Fruit fly (Drosophila melanogaster) whole organism, embryonic: ENCODE data around the gene Slu7.
A peak's percentile ranks its signal among the peaks of the same experiment; 100 is the strongest.

ENCODE experiments used
- B-H2 ChIP-seq: fragments of 200-800 bp; sonication (Bioruptor generic); optimal IDR thresholded peaks from 2 replicates; lab custom pipeline; 2018; ENCODE audit warnings: missing biosample characterization, mild to moderate bottlenecking, missing genetic modification characterization
- Bteb2 ChIP-seq: fragments of 200-800 bp; sonication (Bioruptor generic); optimal IDR thresholded peaks from 2 replicates; lab custom pipeline; 2016; ENCODE audit warnings: missing biosample characterization, missing genetic modification characterization
- CG10274 ChIP-seq: fragments of 200-800 bp; sonication (Bioruptor generic); optimal IDR thresholded peaks from 3 replicates; lab custom pipeline; 2017; ENCODE audit warnings: missing biosample characterization, mild to moderate bottlenecking, missing genetic modification characterization
- CG11093 ChIP-seq: fragments of 200-800 bp; sonication (Bioruptor generic); IDR thresholded peaks from 3 replicates; pipeline ENCODE4 v1.3.6; 2022; ENCODE audit warnings: missing biosample characterization, missing genetic modification characterization
- CG11696 ChIP-seq: fragments of 200-800 bp; sonication (Bioruptor generic); IDR thresholded peaks from 2 replicates; pipeline ENCODE4 v1.3.6; 2022; ENCODE audit warnings: missing biosample characterization, missing genetic modification characterization
- CG17361 ChIP-seq: fragments of 200-800 bp; sonication (Bioruptor generic); IDR thresholded peaks from 3 replicates; pipeline ENCODE4 v1.3.6; 2022; ENCODE audit warnings: missing biosample characterization, missing genetic modification characterization
- CG17912 ChIP-seq: fragments of 200-800 bp; sonication (Bioruptor generic); optimal IDR thresholded peaks from 2 replicates; lab custom pipeline; 2018; ENCODE audit warnings: missing biosample characterization, mild to moderate bottlenecking, missing genetic modification characterization
- CG18011 ChIP-seq: fragments of 200-800 bp; sonication (Bioruptor generic); optimal IDR thresholded peaks from 2 replicates; lab custom pipeline; 2017; ENCODE audit warnings: missing biosample characterization, missing genetic modification characterization, mild to moderate bottlenecking, moderate library complexity, missing genotype
- CG5245 ChIP-seq: fragments of 200-800 bp; sonication (Bioruptor generic); optimal IDR thresholded peaks from 3 replicates; lab custom pipeline; 2016; ENCODE audit warnings: missing biosample characterization, missing genetic modification characterization
- CG6765 ChIP-seq: fragments of 200-800 bp; sonication (Bioruptor generic); optimal IDR thresholded peaks from 3 replicates; lab custom pipeline; 2017; ENCODE audit warnings: missing biosample characterization, mild to moderate bottlenecking, missing genetic modification characterization
- CG6854 ChIP-seq: fragments of 200-800 bp; sonication (Bioruptor generic); optimal IDR thresholded peaks from 3 replicates; lab custom pipeline; 2017; ENCODE audit warnings: missing biosample characterization, mild to moderate bottlenecking, missing genetic modification characterization
- CG7963 ChIP-seq: fragments of 200-800 bp; sonication (Bioruptor generic); IDR thresholded peaks from 3 replicates; pipeline ENCODE4 v1.3.6; 2022; ENCODE audit warnings: missing biosample characterization, missing genetic modification characterization; ENCODE audit not compliant: partially characterized antibody
- CG8290 ChIP-seq, 3 experiments: fragments of 200-800 bp; sonication (Bioruptor generic); optimal IDR thresholded peaks; 2 replicates each; lab custom pipeline; 2016 to 2019; ENCODE audit warnings: missing biosample characterization in 3 of 3, missing genetic modification characterization in 3 of 3, mild to moderate bottlenecking in 2 of 3, moderate library complexity in 1 of 3
- CG9437 ChIP-seq: fragments of 200-800 bp; sonication (Bioruptor generic); optimal IDR thresholded peaks from 2 replicates; lab custom pipeline; 2018; ENCODE audit warnings: missing biosample characterization, mild to moderate bottlenecking, missing genetic modification characterization
- CTCF ChIP-seq: fragments of 200-800 bp; sonication (Bioruptor generic); optimal IDR thresholded peaks from 2 replicates; lab custom pipeline; 2017; ENCODE audit warnings: missing biosample characterization, mild to moderate bottlenecking, missing genetic modification characterization, moderate library complexity
- Gsc ChIP-seq: fragments of 200-800 bp; sonication (Bioruptor generic); IDR thresholded peaks from 2 replicates; pipeline ENCODE4 v1.3.6; 2022; ENCODE audit warnings: missing biosample characterization, missing genetic modification characterization
- H15 ChIP-seq: fragments of 200-800 bp; sonication (Bioruptor generic); IDR thresholded peaks from 3 replicates; pipeline ENCODE4 v1.3.6; 2022; ENCODE audit warnings: missing biosample characterization, missing genetic modification characterization
- HmgZ ChIP-seq: fragments of 200-800 bp; sonication (Bioruptor generic); optimal IDR thresholded peaks from 2 replicates; lab custom pipeline; 2018; ENCODE audit warnings: missing biosample characterization, mild to moderate bottlenecking, missing genetic modification characterization
- Hmr ChIP-seq: fragments of 200-800 bp; sonication (Bioruptor generic); optimal IDR thresholded peaks from 3 replicates; lab custom pipeline; 2017; ENCODE audit warnings: mild to moderate bottlenecking, missing biosample characterization, missing genetic modification reagents, missing genetic modification characterization
- Mrtf ChIP-seq: fragments of 200-800 bp; sonication (Bioruptor generic); IDR thresholded peaks from 3 replicates; pipeline ENCODE4 v1.3.6; 2022; ENCODE audit warnings: missing biosample characterization, missing genetic modification characterization
- Poxn ChIP-seq: fragments of 200-800 bp; sonication (Bioruptor generic); IDR thresholded peaks from 2 replicates; pipeline ENCODE4 v1.3.6; 2022; ENCODE audit warnings: missing biosample characterization, missing genetic modification characterization
- Ptx1 ChIP-seq: fragments of 200-800 bp; sonication (Bioruptor generic); IDR thresholded peaks from 2 replicates; pipeline ENCODE4 v1.3.6; 2022; ENCODE audit warnings: missing biosample characterization, missing genetic modification characterization
- Ssrp ChIP-seq: fragments of 200-800 bp; sonication (Bioruptor generic); optimal IDR thresholded peaks from 2 replicates; lab custom pipeline; 2018; ENCODE audit warnings: missing biosample characterization, mild to moderate bottlenecking, missing genetic modification characterization, moderate library complexity
- ab ChIP-seq: fragments of 200-800 bp; sonication (Bioruptor generic); optimal IDR thresholded peaks from 2 replicates; lab custom pipeline; 2016; ENCODE audit warnings: missing biosample characterization, missing genetic modification characterization
- al ChIP-seq: fragments of 200-800 bp; sonication (Bioruptor generic); IDR thresholded peaks from 2 replicates; pipeline ENCODE4 v1.3.6; 2022; ENCODE audit warnings: missing biosample characterization, missing genetic modification characterization
- amos ChIP-seq: fragments of 200-800 bp; sonication (Bioruptor generic); IDR thresholded peaks from 2 replicates; pipeline ENCODE4 v1.3.6; 2022; ENCODE audit warnings: missing biosample characterization, missing genetic modification characterization; ENCODE audit not compliant: partially characterized antibody
- br ChIP-seq: fragments of >200 bp; optimal IDR thresholded peaks from 2 replicates; lab custom pipeline; 2017
- chif ChIP-seq, 2 experiments: fragments of 200-800 bp; sonication (Bioruptor generic); optimal IDR thresholded peaks; 3 replicates each; lab custom pipeline; 2016; ENCODE audit warnings: missing biosample characterization in 2 of 2, missing genetic modification characterization in 2 of 2
- chinmo ChIP-seq: fragments of 200-800 bp; sonication (Bioruptor generic); IDR thresholded peaks from 4 replicates; pipeline ENCODE4 v1.3.6; 2022; ENCODE audit warnings: missing biosample characterization, missing genetic modification characterization; ENCODE audit not compliant: partially characterized antibody
- chm ChIP-seq: fragments of 200-800 bp; sonication (Bioruptor generic); IDR thresholded peaks from 2 replicates; pipeline ENCODE4 v1.3.6; 2022; ENCODE audit warnings: missing biosample characterization, missing genetic modification characterization
- crol ChIP-seq: fragments of 200-800 bp; sonication (Bioruptor generic); IDR thresholded peaks from 2 replicates; pipeline ENCODE4 v1.3.6; 2022; ENCODE audit warnings: missing biosample characterization, missing genetic modification characterization
- dan ChIP-seq: fragments of 200-800 bp; sonication (Bioruptor generic); IDR thresholded peaks from 2 replicates; pipeline ENCODE4 v1.3.6; 2022; ENCODE audit warnings: missing biosample characterization, missing genetic modification characterization
- dati ChIP-seq: fragments of 200-800 bp; sonication (Bioruptor generic); IDR thresholded peaks from 2 replicates; pipeline ENCODE4 v1.3.6; 2022; ENCODE audit warnings: missing biosample characterization, missing genetic modification characterization
- dpn ChIP-seq, 2 experiments: fragments of 200-800 bp; sonication (Bioruptor generic); optimal IDR thresholded peaks; 3 replicates each; lab custom pipeline; 2016; ENCODE audit warnings: missing biosample characterization in 2 of 2, missing genetic modification characterization in 2 of 2
- gt ChIP-seq: fragments of 200-800 bp; sonication (Bioruptor generic); IDR thresholded peaks from 2 replicates; pipeline ENCODE4 v1.3.6; 2022; ENCODE audit warnings: missing biosample characterization, missing genetic modification characterization
- hbn ChIP-seq: fragments of 200-800 bp; sonication (Bioruptor generic); IDR thresholded peaks from 2 replicates; pipeline ENCODE4 v1.3.6; 2022; ENCODE audit warnings: missing biosample characterization, missing genetic modification characterization; ENCODE audit not compliant: partially characterized antibody
- hkb ChIP-seq, 2 experiments: fragments of 200-800 bp in 1 of 2; fragments of >200 bp in 1 of 2; sonication (Bioruptor generic) in 1 of 2; IDR thresholded peaks in 1 of 2; optimal IDR thresholded peaks in 1 of 2; 2 replicates each; pipeline versions ENCODE4 v1.3.6 to Lab custom; 2017 to 2022; ENCODE audit warnings: missing biosample characterization in 1 of 2, missing genetic modification characterization in 1 of 2
- inv ChIP-seq: fragments of 200-800 bp; sonication (Bioruptor generic); IDR thresholded peaks from 2 replicates; pipeline ENCODE4 v1.3.6; 2022; ENCODE audit warnings: missing biosample characterization, missing genetic modification characterization; ENCODE audit not compliant: partially characterized antibody
- kay ChIP-seq: fragments of 200-800 bp; sonication (Bioruptor generic); optimal IDR thresholded peaks from 2 replicates; lab custom pipeline; 2016; ENCODE audit warnings: missing biosample characterization, missing genetic modification characterization
- ken ChIP-seq: fragments of 200-800 bp; sonication (Bioruptor generic); IDR thresholded peaks from 3 replicates; pipeline ENCODE4 v1.3.6; 2022; ENCODE audit warnings: missing biosample characterization, missing genetic modification characterization
- luna ChIP-seq: fragments of 200-800 bp; sonication (Bioruptor generic); optimal IDR thresholded peaks from 2 replicates; lab custom pipeline; 2016; ENCODE audit warnings: missing biosample characterization, missing genetic modification characterization
- mam ChIP-seq: fragments of 200-800 bp; sonication (Bioruptor generic); optimal IDR thresholded peaks from 3 replicates; lab custom pipeline; 2016; ENCODE audit warnings: missing biosample characterization, missing genetic modification characterization
- p53 ChIP-seq: fragments of 200-800 bp; sonication (Bioruptor generic); optimal IDR thresholded peaks from 2 replicates; lab custom pipeline; 2016; ENCODE audit warnings: missing biosample characterization, missing genetic modification characterization
- phol ChIP-seq: fragments of 200-800 bp; sonication (Bioruptor generic); optimal IDR thresholded peaks from 3 replicates; lab custom pipeline; 2018; ENCODE audit warnings: missing biosample characterization, mild to moderate bottlenecking, missing genetic modification characterization, moderate library complexity
- slp2 ChIP-seq: fragments of 200-800 bp; sonication (Bioruptor generic); optimal IDR thresholded peaks from 2 replicates; lab custom pipeline; 2016; ENCODE audit warnings: missing biosample characterization, missing genetic modification characterization
- sr ChIP-seq: fragments of 200-800 bp; sonication (Bioruptor generic); IDR thresholded peaks from 3 replicates; pipeline ENCODE4 v1.3.6; 2022; ENCODE audit warnings: missing biosample characterization, missing genetic modification characterization
- sug ChIP-seq: fragments of 200-800 bp; optimal IDR thresholded peaks from 2 replicates; lab custom pipeline; 2019; ENCODE audit warnings: missing biosample characterization, mild to moderate bottlenecking, missing genetic modification characterization, moderate library complexity
- twi ChIP-seq: fragments of 200-800 bp; optimal IDR thresholded peaks from 2 replicates; lab custom pipeline; 2019; ENCODE audit warnings: missing biosample characterization, mild to moderate bottlenecking, missing genetic modification characterization, moderate library complexity
- usp ChIP-seq: fragments of >200 bp; optimal IDR thresholded peaks from 2 replicates; lab custom pipeline; 2017; ENCODE audit warnings: missing biosample characterization, missing genetic modification characterization
- zf30C ChIP-seq: fragments of 200-800 bp; sonication (Bioruptor generic); optimal IDR thresholded peaks from 3 replicates; lab custom pipeline; 2018; ENCODE audit warnings: missing biosample characterization, mild to moderate bottlenecking, missing genetic modification characterization

The Slu7 gene

dm6 chr3R:29075631-29076398 lies 36.9 kb upstream of the Slu7 start (continued):
- TF ChIP-seq ab (GFP tag; lab: Kevin White, UChicago) (no peak), chinmo (GFP tag; lab: Robert Waterston, UW) (no peak), amos (GFP tag; lab: Robert Waterston, UW) (no peak), al (no peak), CG17912 (no peak), CG5245 (GFP tag; lab: Kevin White, UChicago) (no peak), chif (GFP tag; optimal IDR thresholded peaks at IDR 0.05; lab: Kevin White, UChicago) (peak in 1 of 2 experiments; percentile 6), mam (GFP tag; lab: Kevin White, UChicago) (no peak), HmgZ (tag; lab: Kevin White, UChicago) (no peak), CG6854 (GFP tag; lab: Kevin White, UChicago) (no peak), sug (tag; lab: Kevin White, UChicago) (no peak), Gsc (GFP tag; lab: Robert Waterston, UW) (no peak), CG7963 (GFP tag; lab: Robert Waterston, UW) (no peak), hkb (optimal IDR thresholded peaks at IDR 0.05; lab: Kevin White, UChicago) (no peak), hkb (GFP tag; IDR thresholded peaks at IDR 0.05; lab: Robert Waterston, UW) (0 out of 2 replicates have a peak, but pooled peaks have one; percentile 21), CG8290 (GFP tag; optimal IDR thresholded peaks at IDR 0.05; lab: Kevin White, UChicago) (no peak), CG8290 (tag; optimal IDR thresholded peaks at IDR 0.05; lab: Kevin White, UChicago) (peak in 1 of 2 experiments; percentile 9), CG18011 (GFP tag; lab: Kevin White, UChicago) (no peak), dati (GFP tag; lab: Robert Waterston, UW) (no peak), CG6765 (no peak), CG10274 (GFP tag; lab: Kevin White, UChicago) (no peak), dan (GFP tag; lab: Robert Waterston, UW) (no peak), gt (GFP tag; lab: Robert Waterston, UW) (no peak), luna (GFP tag; lab: Kevin White, UChicago) (no peak), twi (no peak), ken (0 out of 3 replicates have a peak, but pooled peaks have one; percentile 25), dpn (GFP tag; optimal IDR thresholded peaks at IDR 0.05; lab: Kevin White, UChicago) (peak in 1 of 2 experiments; percentile 1), sr (GFP tag; lab: Robert Waterston, UW) (no peak), Poxn (no peak), slp2 (GFP tag; lab: Kevin White, UChicago) (no peak), inv (GFP tag; lab: Robert Waterston, UW) (no peak), Hmr (GFP tag; lab: Kevin White, UChicago) (peak; percentile 25), CG17361 (GFP tag; lab: Robert Waterston, UW) (no peak), CG9437 (no peak), CTCF (no peak), br (lab: Kevin White, UChicago) (no peak), Ptx1 (GFP tag; lab: Robert Waterston, UW) (0 out of 2 replicates have a peak, but pooled peaks have one; percentile 9), chm (GFP tag; lab: Robert Waterston, UW) (no peak), usp (GFP tag; lab: Kevin White, UChicago) (no peak), p53 (GFP tag; lab: Kevin White, UChicago) (no peak), kay (no peak), Ssrp (peak; percentile 6), Bteb2 (GFP tag; lab: Kevin White, UChicago) (no peak), crol (GFP tag; lab: Robert Waterston, UW) (no peak), Mrtf (GFP tag; lab: Robert Waterston, UW) (no peak), CG11696 (GFP tag; lab: Robert Waterston, UW) (peak; percentile 70), zf30C (GFP tag; lab: Kevin White, UChicago) (no peak), CG11093 (GFP tag; lab: Robert Waterston, UW) (no peak), phol (tag; lab: Kevin White, UChicago) (no peak), hbn (GFP tag; lab: Robert Waterston, UW) (no peak), B-H2 (GFP tag; lab: Kevin White, UChicago) (no peak), H15 (no peak)
